Fruit fly (Drosophila melanogaster) Kc167 (cell line): ENCODE measurements around the gene CG5245.
A peak's percentile ranks its signal among the peaks of the same experiment; 100 is the strongest.

Source experiments
- Myc ChIP-seq: fragments of >200 bp; optimal IDR thresholded peaks from 2 replicates; lab custom pipeline; 2017; ENCODE audit warnings: missing external identifiers
- Sin3A ChIP-seq: fragments of >200 bp; optimal IDR thresholded peaks from 2 replicates; lab custom pipeline; 2018; ENCODE audit warnings: missing external identifiers
- h ChIP-seq: fragments of >200 bp; optimal IDR thresholded peaks from 3 replicates; lab custom pipeline; 2018; ENCODE audit warnings: missing external identifiers
- insv ChIP-seq: fragments of >200 bp; optimal IDR thresholded peaks from 3 replicates; lab custom pipeline; 2018; ENCODE audit warnings: missing external identifiers
- psq ChIP-seq: fragments of >200 bp; optimal IDR thresholded peaks from 2 replicates; lab custom pipeline; 2017; ENCODE audit warnings: missing external identifiers
- ttk ChIP-seq: sonication (Bioruptor generic); optimal IDR thresholded peaks from 2 replicates; lab custom pipeline; 2017; ENCODE audit warnings: missing external identifiers

Gene CG5245

dm6 chr3R:12405134-12405533, 24.2 kb upstream of the CG5245 start:
- TF ChIP-seq h (no peak), Sin3A (lab: Kevin White, UChicago) (no peak), Myc (no peak), psq (lab: Kevin White, UChicago) (no peak), ttk (lab: Kevin White, UChicago) (no peak), insv (lab: Kevin White, UChicago) (no peak)

- TF ChIP-seq Myc (no peak), h (no peak), ttk (lab: Kevin White, UChicago) (no peak), psq (lab: Kevin White, UChicago) (no peak), Sin3A (lab: Kevin White, UChicago) (no peak), insv (lab: Kevin White, UChicago) (no peak)
Observed at dm6 chr3R:12405928-12406234, 23.5 kb upstream of the CG5245 start, which contains the start of gene Cyp9f2. Gene Cyp9f2, minus strand, starts transcription at chr3R:12406028.

DNA sequence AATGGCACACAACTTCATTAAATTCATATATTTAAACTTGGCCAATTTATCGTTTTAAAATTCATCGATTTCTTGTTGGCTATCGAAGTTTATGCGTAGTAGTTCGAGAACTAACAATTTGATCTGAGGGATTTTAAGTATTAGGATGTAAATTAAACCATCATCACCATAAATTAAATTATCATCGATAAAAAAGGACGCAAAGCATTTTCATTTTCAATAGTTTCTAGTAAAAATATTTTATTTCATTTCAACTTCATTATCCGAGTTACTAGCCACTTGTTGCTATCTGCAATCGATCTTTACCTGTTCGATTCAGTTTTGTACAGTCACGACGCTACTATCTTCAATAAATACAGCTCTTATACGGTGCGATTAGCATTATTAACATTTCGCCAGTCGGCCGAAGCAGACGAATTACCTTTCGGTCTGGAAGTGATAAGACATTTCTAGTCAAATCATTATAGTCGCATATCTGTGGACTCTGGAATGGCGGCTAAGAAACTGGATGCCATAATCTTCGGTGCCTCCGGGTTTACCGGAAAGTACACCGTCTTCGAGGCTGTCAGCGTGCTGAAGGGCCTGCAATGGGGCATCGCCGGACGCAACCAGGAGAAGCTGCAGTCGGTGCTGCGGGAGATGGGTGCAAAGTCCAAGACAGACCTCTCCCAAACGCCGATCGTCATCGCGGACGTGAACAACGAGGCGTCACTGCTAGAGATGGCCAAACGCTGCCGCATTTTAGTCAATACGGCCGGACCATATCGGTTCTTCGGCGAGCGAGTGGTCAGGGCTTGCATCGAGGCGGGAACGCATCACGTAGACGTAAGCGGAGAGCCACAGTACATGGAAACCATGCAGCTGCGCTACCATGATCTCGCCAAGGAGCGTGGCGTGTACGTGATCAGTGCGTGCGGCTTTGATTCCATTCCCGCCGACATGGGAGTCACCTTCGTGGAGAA, 22.8 kb upstream of the CG5245 start, which contains the start of gene CG5167:
TSS of gene CG5167 (plus strand) at position 298 of the 962 bp plus-strand sequence.
- no peak for TF ChIP-seq Myc
- TF ChIP-seq psq (lab: Kevin White, UChicago), result no peak
- TF ChIP-seq h, result no peak
- no peak for TF ChIP-seq Sin3A (lab: Kevin White, UChicago)
- TF ChIP-seq insv (lab: Kevin White, UChicago), result no peak
- TF ChIP-seq ttk (lab: Kevin White, UChicago), result no peak

- TF ChIP-seq Sin3A (lab: Kevin White, UChicago) (no peak), insv (lab: Kevin White, UChicago) (no peak), Myc (no peak), psq (lab: Kevin White, UChicago) (no peak), ttk (lab: Kevin White, UChicago) (no peak), h (no peak)
Observed at dm6 chr3R:12408160-12408559, 21.2 kb upstream of the CG5245 start, which contains the start of gene CG5196. Gene CG5196, plus strand, starts transcription at chr3R:12408316.

dm6 chr3R:12411449-12411848, 17.9 kb upstream of the CG5245 start:
- no peak for TF ChIP-seq Sin3A (lab: Kevin White, UChicago)
- no peak for TF ChIP-seq h
- no peak for TF ChIP-seq insv (lab: Kevin White, UChicago)
- no peak for TF ChIP-seq psq (lab: Kevin White, UChicago)
- no peak for TF ChIP-seq Myc
- no peak for TF ChIP-seq ttk (lab: Kevin White, UChicago)

DNA sequence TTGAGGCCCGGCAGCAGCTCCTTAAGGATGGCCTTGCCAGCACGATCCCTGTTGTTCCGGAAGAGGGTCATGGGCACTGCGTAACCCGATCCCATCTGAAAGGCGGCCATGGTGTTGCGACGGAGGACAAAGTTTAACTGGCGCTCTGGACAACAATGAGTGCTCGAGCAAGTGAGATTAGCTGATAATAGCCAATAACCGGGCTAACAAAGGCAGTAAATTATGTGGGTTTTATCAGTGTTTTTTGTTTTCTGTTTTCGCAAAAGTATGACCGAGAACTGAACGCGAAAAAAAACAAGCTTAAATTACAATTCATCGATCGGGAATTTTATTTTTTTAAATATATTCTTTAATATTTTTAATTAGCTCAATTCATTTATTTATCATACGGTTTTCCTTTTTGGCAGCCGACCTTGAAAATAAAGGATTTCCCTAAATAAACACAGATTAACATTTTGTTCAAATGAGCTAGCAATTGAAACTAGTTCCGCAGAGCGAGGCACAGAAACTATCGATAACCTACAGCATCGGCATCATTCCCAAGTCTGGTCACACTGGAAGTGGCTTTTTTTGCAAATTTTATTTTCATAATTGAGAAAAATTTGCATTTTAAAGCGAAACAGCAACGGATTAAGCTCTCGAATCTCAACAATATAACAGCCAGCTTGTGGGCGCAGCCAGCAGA, 15.9 kb upstream of the CG5245 start, which contains the start of the genes Dip-C and pps:
TSS of gene Dip-C (minus strand) at position 486 of the 685 bp plus-strand sequence.
TSS of gene pps (plus strand) at position 555 of the 685 bp plus-strand sequence.
- TF ChIP-seq insv (lab: Kevin White, UChicago) (no peak), h (no peak), psq (lab: Kevin White, UChicago) (no peak), ttk (lab: Kevin White, UChicago) (no peak), Myc (no peak), Sin3A (lab: Kevin White, UChicago) (no peak)

DNA sequence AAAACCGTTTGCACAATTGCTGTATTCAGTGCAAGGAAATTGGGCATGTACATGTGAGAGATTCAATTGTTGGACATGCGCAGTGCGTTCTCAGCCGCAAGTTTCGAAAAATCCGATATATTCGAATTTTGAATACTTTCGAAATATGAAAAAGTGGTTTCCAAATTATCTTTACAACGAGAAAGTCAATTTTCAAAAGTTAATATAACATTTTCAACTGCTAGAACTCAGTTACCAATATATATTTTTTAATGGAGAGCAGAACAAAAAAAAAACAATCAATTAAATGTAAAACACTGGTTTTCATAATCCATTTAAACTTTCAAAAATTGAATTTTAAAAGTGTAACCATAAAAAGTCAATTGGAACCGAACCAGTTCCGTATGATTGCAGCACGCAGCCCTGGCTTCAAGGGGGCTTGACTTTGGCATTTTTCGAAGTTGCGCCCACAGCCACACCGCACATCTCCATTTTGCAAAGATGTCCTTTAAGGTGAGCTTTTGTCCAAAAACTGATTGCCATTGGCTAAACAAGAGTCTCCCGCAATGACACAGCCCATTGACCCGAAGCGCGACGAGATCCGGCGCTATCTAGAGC, 6.9 kb upstream of the CG5245 start, which contains the start of the genes Scgbeta and CG17202:
TSS of gene Scgbeta (minus strand) at position 51 of the 597 bp plus-strand sequence.
TSS of gene CG17202 (plus strand) at position 390 of the 597 bp plus-strand sequence.
- TF ChIP-seq ttk (lab: Kevin White, UChicago), result no peak
- no peak for TF ChIP-seq Myc
- no peak for TF ChIP-seq h
- TF ChIP-seq insv (lab: Kevin White, UChicago), result no peak
- TF ChIP-seq psq (lab: Kevin White, UChicago), result no peak
- TF ChIP-seq Sin3A (lab: Kevin White, UChicago), result no peak

dm6 chr3R:12423997-12424396, 5.4 kb upstream of the CG5245 start:
- TF ChIP-seq psq (lab: Kevin White, UChicago) (no peak), h (no peak), Myc (no peak), Sin3A (lab: Kevin White, UChicago) (no peak), insv (lab: Kevin White, UChicago) (no peak), ttk (lab: Kevin White, UChicago) (no peak)

dm6 chr3R:12425510-12426309, 3.6 kb upstream of the CG5245 start, which contains the start of gene Pp1-87B:
Gene Pp1-87B, minus strand, starts transcription at chr3R:12425917.
- TF ChIP-seq insv (lab: Kevin White, UChicago), result no peak
- TF ChIP-seq Sin3A (lab: Kevin White, UChicago), result peak; percentile 32
- peak; percentile 100 for TF ChIP-seq psq (lab: Kevin White, UChicago)
- TF ChIP-seq ttk (lab: Kevin White, UChicago), result no peak
- no peak for TF ChIP-seq h
- no peak for TF ChIP-seq Myc

DNA sequence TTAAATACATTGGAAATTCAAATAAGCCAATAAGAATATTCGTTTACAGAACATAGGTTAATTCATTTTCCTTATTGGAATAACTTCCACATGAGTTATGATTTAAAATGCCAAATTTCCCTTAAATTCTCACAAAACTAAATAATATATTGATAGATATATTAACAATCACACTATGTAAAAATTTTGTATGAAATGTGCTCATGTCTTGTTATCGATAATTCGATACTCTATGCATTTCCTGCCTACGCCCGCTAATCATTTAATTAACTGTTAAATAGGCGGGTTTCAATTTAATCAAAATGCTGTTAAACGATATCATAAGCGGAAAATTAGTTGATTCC, 3.1 kb upstream of the CG5245 start, which contains the start of gene NANS:
TSS of gene NANS (plus strand) at position 269 of the 344 bp plus-strand sequence.
- TF ChIP-seq Myc, result no peak
- TF ChIP-seq psq (lab: Kevin White, UChicago), result no peak
- TF ChIP-seq Sin3A (lab: Kevin White, UChicago), result no peak
- TF ChIP-seq h, result no peak
- no peak for TF ChIP-seq ttk (lab: Kevin White, UChicago)
- TF ChIP-seq insv (lab: Kevin White, UChicago), result no peak
